Worm (Caenorhabditis elegans): Measurements from ENCODE around the gene F54E2.5.

DNA sequence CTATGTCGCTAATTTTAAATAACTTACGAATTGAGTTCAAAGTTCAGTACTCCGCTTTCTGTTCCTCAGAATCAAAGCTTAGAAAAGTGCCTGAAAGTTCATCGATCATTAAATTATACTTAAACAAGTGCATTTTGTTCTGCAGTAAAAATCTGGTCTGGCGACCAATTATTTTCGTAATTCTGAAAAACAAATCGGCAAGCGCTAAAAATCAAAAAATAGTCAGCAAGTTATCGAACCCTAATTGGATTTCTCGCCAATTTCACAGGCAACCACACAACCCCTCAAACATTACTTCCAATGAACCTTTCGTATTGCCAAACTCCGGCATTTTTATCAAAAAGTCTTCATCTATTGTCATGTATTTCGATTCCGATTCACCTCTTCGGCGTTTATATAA, 47.2 kb upstream of the F54E2.5 start, which contains the start of gene srh-272:
- no peak for TF ChIP-seq elt-3 (tag; optimal IDR thresholded peaks at IDR 0.05)
- TF ChIP-seq pha-4 (tag; optimal IDR thresholded peaks at IDR 0.05), result no peak
- TF ChIP-seq hlh-1 (tag; optimal IDR thresholded peaks at IDR 0.05), result no peak
- TF ChIP-seq nhr-76 (tag; optimal IDR thresholded peaks at IDR 0.05), result no peak
- no peak for TF ChIP-seq lin-32 (GFP tag; optimal IDR thresholded peaks at IDR 0.05)
- TF ChIP-seq nhr-12 (tag; optimal IDR thresholded peaks at IDR 0.05), result no peak
- no peak for TF ChIP-seq snpc-4 (tag; optimal IDR thresholded peaks at IDR 0.05)
- TF ChIP-seq blmp-1 (tag; optimal IDR thresholded peaks at IDR 0.05), result no peak
- TF ChIP-seq unc-62 (GFP tag; optimal IDR thresholded peaks at IDR 0.05), result no peak
- no peak for TF ChIP-seq tbx-8 (GFP tag; optimal IDR thresholded peaks at IDR 0.05)
- no peak for TF ChIP-seq lin-13 (tag; optimal IDR thresholded peaks at IDR 0.05)
- no peak for TF ChIP-seq zip-8 (tag; optimal IDR thresholded peaks at IDR 0.05)
- no peak for TF ChIP-seq nhr-2 (tag; optimal IDR thresholded peaks at IDR 0.05)
